Fruit fly (Drosophila melanogaster) whole organism, prepupa: Measurements from ENCODE around the gene p130CAS.

Source experiments
- Blimp-1 ChIP-seq: fragments of 200-800 bp; sonication (Bioruptor generic); optimal IDR thresholded peaks from 3 replicates; lab custom pipeline; 2017; ENCODE audit warnings: missing biosample characterization, missing genetic modification characterization, mild to moderate bottlenecking, moderate library complexity, missing genetic modification reagents
- CG10631 ChIP-seq: fragments of 200-800 bp; sonication (Bioruptor generic); optimal IDR thresholded peaks from 2 replicates; lab custom pipeline; 2016; ENCODE audit warnings: missing biosample characterization, missing genetic modification characterization
- CG11294 ChIP-seq: fragments of 200-800 bp; sonication (Bioruptor generic); IDR thresholded peaks from 2 replicates; pipeline ENCODE4 v1.3.6; 2022; ENCODE audit warnings: missing biosample characterization, missing genetic modification characterization
- CG11762 ChIP-seq: fragments of 200-800 bp; sonication (Bioruptor generic); optimal IDR thresholded peaks from 3 replicates; lab custom pipeline; 2016; ENCODE audit warnings: missing biosample characterization, missing genetic modification characterization; ENCODE audit not compliant: insufficient read depth
- CG11902 ChIP-seq: fragments of 200-800 bp; sonication (Bioruptor generic); optimal IDR thresholded peaks from 3 replicates; lab custom pipeline; 2016; ENCODE audit warnings: missing biosample characterization, missing genetic modification characterization
- CG15336 ChIP-seq: fragments of 200-800 bp; sonication (Bioruptor generic); IDR thresholded peaks from 2 replicates; pipeline ENCODE4 v1.3.6; 2022; ENCODE audit warnings: missing biosample characterization, missing genetic modification characterization
- CG3032 ChIP-seq: fragments of 200-800 bp; optimal IDR thresholded peaks from 2 replicates; lab custom pipeline; 2019; ENCODE audit warnings: missing biosample characterization, mild to moderate bottlenecking, missing genetic modification characterization, moderate library complexity
- CG31627 ChIP-seq: fragments of 200-800 bp; sonication (Bioruptor generic); optimal IDR thresholded peaks from 3 replicates; lab custom pipeline; 2016; ENCODE audit warnings: missing biosample characterization, missing genetic modification characterization
- CG32006 ChIP-seq: fragments of 200-800 bp; sonication (Bioruptor generic); optimal IDR thresholded peaks from 3 replicates; lab custom pipeline; 2017; ENCODE audit warnings: missing biosample characterization, mild to moderate bottlenecking, missing genetic modification characterization
- CG34406 ChIP-seq: fragments of 200-800 bp; sonication (Bioruptor generic); optimal IDR thresholded peaks from 3 replicates; lab custom pipeline; 2016; ENCODE audit warnings: missing biosample characterization, missing genetic modification characterization
- CG3919 ChIP-seq: fragments of 200-800 bp; sonication (Bioruptor generic); optimal IDR thresholded peaks from 3 replicates; lab custom pipeline; 2016; ENCODE audit warnings: missing biosample characterization, missing genetic modification characterization
- CG6163 ChIP-seq: fragments of 200-800 bp; sonication (Bioruptor generic); IDR thresholded peaks from 3 replicates; pipeline ENCODE4 v1.3.6; 2022; ENCODE audit warnings: missing biosample characterization, missing genetic modification characterization
- CG6792 ChIP-seq: fragments of 200-800 bp; sonication (Bioruptor generic); optimal IDR thresholded peaks from 3 replicates; lab custom pipeline; 2016; ENCODE audit warnings: missing biosample characterization, missing genetic modification characterization
- CG6854 ChIP-seq: fragments of 200-800 bp; sonication (Bioruptor generic); optimal IDR thresholded peaks from 2 replicates; lab custom pipeline; 2017; ENCODE audit warnings: missing biosample characterization, mild to moderate bottlenecking, missing genetic modification characterization
- CG8119 ChIP-seq: fragments of 200-800 bp; sonication (Bioruptor generic); IDR thresholded peaks from 3 replicates; pipeline ENCODE4 v1.3.6; 2022; ENCODE audit warnings: missing biosample characterization, missing genetic modification characterization
- CG8319 ChIP-seq: fragments of 200-800 bp; sonication (Bioruptor generic); optimal IDR thresholded peaks from 3 replicates; lab custom pipeline; 2016; ENCODE audit warnings: missing biosample characterization, missing genetic modification characterization
- CG8632 ChIP-seq: fragments of 200-800 bp; sonication (Bioruptor generic); optimal IDR thresholded peaks from 3 replicates; lab custom pipeline; 2016; ENCODE audit warnings: missing biosample characterization, missing genetic modification characterization
- CG9139 ChIP-seq: fragments of 200-800 bp; sonication (Bioruptor generic); optimal IDR thresholded peaks from 3 replicates; lab custom pipeline; 2017; ENCODE audit warnings: missing biosample characterization, mild to moderate bottlenecking, missing genetic modification characterization
- Eip78C ChIP-seq: fragments of 200-800 bp; sonication (Bioruptor generic); peaks from one replicate; lab custom pipeline; 2016; ENCODE audit warnings: missing biosample characterization, missing genetic modification characterization
- Eip93F ChIP-seq: fragments of 200-800 bp; sonication (Bioruptor generic); optimal IDR thresholded peaks from 2 replicates; lab custom pipeline; 2016; ENCODE audit warnings: missing biosample characterization, mild to moderate bottlenecking, missing genetic modification characterization
- Ets21C ChIP-seq: fragments of 200-800 bp; sonication (Bioruptor generic); optimal IDR thresholded peaks from 3 replicates; lab custom pipeline; 2016; ENCODE audit warnings: missing biosample characterization, missing genetic modification characterization
- Ets96B ChIP-seq: fragments of 200-800 bp; optimal IDR thresholded peaks from 2 replicates; lab custom pipeline; 2019; ENCODE audit warnings: missing biosample characterization, mild to moderate bottlenecking, missing genetic modification characterization, moderate library complexity
- Gug ChIP-seq: fragments of 200-800 bp; sonication (Bioruptor generic); IDR thresholded peaks from 2 replicates; pipeline ENCODE4 v1.3.6; 2022; ENCODE audit warnings: missing biosample characterization, missing genetic modification characterization
- Hr39 ChIP-seq: fragments of 200-800 bp; sonication (Bioruptor generic); optimal IDR thresholded peaks from 2 replicates; lab custom pipeline; 2016; ENCODE audit warnings: missing biosample characterization, missing genetic modification characterization
- Hr4 ChIP-seq: fragments of 200-800 bp; sonication (Bioruptor generic); optimal IDR thresholded peaks from 3 replicates; lab custom pipeline; 2016; ENCODE audit warnings: missing biosample characterization, missing genetic modification characterization
- Lpt ChIP-seq: fragments of 200-800 bp; sonication (Bioruptor generic); optimal IDR thresholded peaks from 3 replicates; lab custom pipeline; 2016; ENCODE audit warnings: missing biosample characterization, missing genetic modification characterization
- OdsH ChIP-seq: fragments of 200-800 bp; sonication (Bioruptor generic); optimal IDR thresholded peaks from 3 replicates; lab custom pipeline; 2016; ENCODE audit warnings: missing biosample characterization, missing genetic modification characterization
- Sox102F ChIP-seq: fragments of 200-800 bp; sonication (Bioruptor generic); optimal IDR thresholded peaks from 2 replicates; lab custom pipeline; 2016; ENCODE audit warnings: missing biosample characterization, mild to moderate bottlenecking, missing genetic modification characterization
- Sox14 ChIP-seq: fragments of 200-800 bp; sonication (Bioruptor generic); optimal IDR thresholded peaks from 3 replicates; lab custom pipeline; 2016; ENCODE audit warnings: missing biosample characterization, missing genetic modification characterization
- Sox15 ChIP-seq: fragments of 200-800 bp; sonication (Bioruptor generic); optimal IDR thresholded peaks from 3 replicates; lab custom pipeline; 2016; ENCODE audit warnings: missing biosample characterization, missing genetic modification characterization
- achi ChIP-seq: fragments of 200-800 bp; sonication (Bioruptor generic); optimal IDR thresholded peaks from 3 replicates; lab custom pipeline; 2016; ENCODE audit warnings: missing biosample characterization, missing genetic modification characterization
- acj6 ChIP-seq: fragments of 200-800 bp; sonication (Bioruptor generic); optimal IDR thresholded peaks from 3 replicates; lab custom pipeline; 2016; ENCODE audit warnings: missing biosample characterization, missing genetic modification characterization
- cyc ChIP-seq: fragments of 200-800 bp; sonication (Bioruptor generic); optimal IDR thresholded peaks from 3 replicates; lab custom pipeline; 2016; ENCODE audit warnings: missing biosample characterization, missing genetic modification characterization
- dsx ChIP-seq: fragments of 200-800 bp; optimal IDR thresholded peaks from 3 replicates; lab custom pipeline; 2019; ENCODE audit warnings: missing biosample characterization, mild to moderate bottlenecking, missing genetic modification characterization, moderate library complexity; ENCODE audit not compliant: poor library complexity, severe bottlenecking
- eg ChIP-seq: fragments of 200-800 bp; sonication (Bioruptor generic); IDR thresholded peaks from 3 replicates; pipeline ENCODE4 v1.3.6; 2022; ENCODE audit warnings: missing biosample characterization, missing genetic modification characterization
- esn ChIP-seq: fragments of 200-800 bp; sonication (Bioruptor generic); optimal IDR thresholded peaks from 2 replicates; lab custom pipeline; 2016; ENCODE audit warnings: missing biosample characterization, mild to moderate bottlenecking, missing genetic modification characterization, moderate library complexity
- fd59A ChIP-seq: fragments of 200-800 bp; sonication (Bioruptor generic); optimal IDR thresholded peaks from 2 replicates; lab custom pipeline; 2017; ENCODE audit warnings: missing biosample characterization, mild to moderate bottlenecking, missing genetic modification characterization, missing genetic modification reagents
- fkh ChIP-seq: fragments of 200-800 bp; sonication (Bioruptor generic); optimal IDR thresholded peaks from 3 replicates; lab custom pipeline; 2017; ENCODE audit warnings: missing biosample characterization, mild to moderate bottlenecking, missing genetic modification characterization, moderate library complexity
- lz ChIP-seq: fragments of 200-800 bp; sonication (Bioruptor generic); optimal IDR thresholded peaks from 3 replicates; lab custom pipeline; 2016; ENCODE audit warnings: missing biosample characterization, missing genetic modification characterization
- pdm3 ChIP-seq: fragments of 200-800 bp; sonication (Bioruptor generic); optimal IDR thresholded peaks from 3 replicates; lab custom pipeline; 2016; ENCODE audit warnings: missing biosample characterization, missing genetic modification characterization
- salr ChIP-seq, 2 experiments: fragments of 200-800 bp; sonication (Bioruptor generic); optimal IDR thresholded peaks; 3 replicates each; lab custom pipeline; 2016 to 2018; ENCODE audit warnings: missing biosample characterization in 2 of 2, missing genetic modification characterization in 2 of 2, mild to moderate bottlenecking in 1 of 2
- ss ChIP-seq, 2 experiments: fragments of 200-800 bp; sonication (Bioruptor generic); optimal IDR thresholded peaks; 2 replicates in 1 of 2; 3 replicates in 1 of 2; lab custom pipeline; 2017 to 2018; ENCODE audit warnings: mild to moderate bottlenecking in 2 of 2, missing biosample characterization in 2 of 2, missing genetic modification characterization in 2 of 2, moderate library complexity in 1 of 2

p130CAS gene

DNA sequence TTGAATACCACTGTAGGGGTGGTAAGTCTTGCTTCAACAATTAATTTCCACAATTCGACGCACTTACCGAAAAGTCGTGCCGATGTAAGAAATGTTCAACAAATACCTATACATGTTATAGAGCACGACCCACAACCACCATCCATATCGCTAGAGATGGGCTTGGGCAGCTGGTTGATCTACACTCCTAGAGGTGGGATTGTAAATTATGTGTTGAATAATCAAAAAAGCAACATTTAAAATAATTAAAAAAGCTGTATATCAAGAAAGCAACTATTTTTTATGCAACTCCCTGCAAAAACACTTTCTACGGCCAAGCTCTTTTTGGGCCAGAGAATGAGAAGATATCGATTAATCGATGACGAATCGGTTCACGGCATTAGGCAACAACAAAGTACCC, 31.6 kb downstream of the p130CAS start, which contains the start of the genes CG34140, Mkp and Mtch (continued):
- TF ChIP-seq Blimp-1 (GFP tag; lab: Kevin White, UChicago) (peak; percentile 36), CG8632 (GFP tag; lab: Kevin White, UChicago) (peak; percentile 67), CG15336 (no peak), Hr39 (GFP tag; lab: Kevin White, UChicago) (no peak), Eip78C (GFP tag; lab: Kevin White, UChicago) (no peak), OdsH (GFP tag; lab: Kevin White, UChicago) (no peak), esn (peak; percentile 90)

- peak; percentile 33; the same call in 1 of the 2 replicates for TF ChIP-seq Gug (GFP tag; lab: Robert Waterston, UW)
- TF ChIP-seq Lpt (GFP tag; lab: Kevin White, UChicago), result peak; percentile 36
- peak; percentile 68 for TF ChIP-seq CG6163
- TF ChIP-seq salr (GFP tag; optimal IDR thresholded peaks at IDR 0.05; lab: Kevin White, UChicago), result peak in 1 of 2 experiments; percentile 24
- peak; percentile 65 for TF ChIP-seq eg (GFP tag; lab: Robert Waterston, UW)
- TF ChIP-seq CG3919 (GFP tag; lab: Kevin White, UChicago), result no peak
- TF ChIP-seq CG3032 (tag; lab: Kevin White, UChicago), result no peak
Measured at dm6 chr3L:199050-199745, 46.5 kb downstream of the p130CAS start.

- TF ChIP-seq Ets96B (tag; lab: Kevin White, UChicago) (peak; percentile 59), CG8319 (GFP tag; lab: Kevin White, UChicago) (no peak), CG11902 (GFP tag; lab: Kevin White, UChicago) (no peak), OdsH (GFP tag; lab: Kevin White, UChicago) (peak; percentile 59), Ets21C (no peak), CG8119 (GFP tag; lab: Robert Waterston, UW) (peak; percentile 51; the same call in 1 of the 3 replicates), CG34406 (peak; percentile 59), CG8632 (GFP tag; lab: Kevin White, UChicago) (peak; percentile 64), lz (GFP tag; lab: Kevin White, UChicago) (peak; percentile 52), Gug (GFP tag; lab: Robert Waterston, UW) (0 out of 2 replicates have a peak, but pooled peaks have one; percentile 25), Sox14 (GFP tag; lab: Kevin White, UChicago) (peak; percentile 24), CG11294 (GFP tag; lab: Robert Waterston, UW) (peak; percentile 11; the same call in 1 of the 2 replicates), fd59A (GFP tag; lab: Kevin White, UChicago) (no peak), Eip93F (peak; percentile 52), esn (peak; percentile 58), CG11762 (GFP tag; lab: Kevin White, UChicago) (no peak), CG6792 (GFP tag; lab: Kevin White, UChicago) (peak; percentile 31), CG9139 (GFP tag; lab: Kevin White, UChicago) (no peak), fkh (peak; percentile 81), achi (GFP tag; lab: Kevin White, UChicago) (peak; percentile 57), CG3032 (tag; lab: Kevin White, UChicago) (peak; percentile 72), CG15336 (peak; percentile 34; the same call in 1 of the 2 replicates), eg (GFP tag; lab: Robert Waterston, UW) (peak; percentile 82), Eip78C (GFP tag; lab: Kevin White, UChicago) (peak; percentile 39), CG6163 (peak; percentile 52; the same call in 2 of the 3 replicates), acj6 (GFP tag; lab: Kevin White, UChicago) (peak; percentile 53), CG32006 (GFP tag; lab: Kevin White, UChicago) (peak; percentile 51), dsx (GFP tag; lab: Kevin White, UChicago) (no peak), pdm3 (GFP tag; lab: Kevin White, UChicago) (no peak), CG3919 (GFP tag; lab: Kevin White, UChicago) (peak; percentile 59), Sox15 (GFP tag; lab: Kevin White, UChicago) (peak; percentile 56), cyc (GFP tag; lab: Kevin White, UChicago) (peak; percentile 32), CG10631 (GFP tag; lab: Kevin White, UChicago) (peak; percentile 77), CG6854 (GFP tag; lab: Kevin White, UChicago) (peak; percentile 39), ss (GFP tag; optimal IDR thresholded peaks at IDR 0.05; lab: Kevin White, UChicago) (peak in 1 of 2 experiments; percentile 19), CG31627 (GFP tag; lab: Kevin White, UChicago) (peak; percentile 40), Sox102F (GFP tag; lab: Kevin White, UChicago) (peak; percentile 28), Hr4 (no peak)
Measured at dm6 chr3L:199754-200596, 47.3 kb downstream of the p130CAS start, which contains the start of the genes rno and mri. TSS of gene rno (minus strand) at chr3L:199762. TSS of gene mri (plus strand) at chr3L:200174.
